Worm (Caenorhabditis elegans): Measurements from ENCODE around the gene C14B1.8.

The C14B1.8 gene

ce11 chrIII:3764043-3764442, 44.6 kb upstream of the C14B1.8 start (continued):
- TF ChIP-seq nhr-85 (tag) (no peak), egl-13 (tag; optimal IDR thresholded peaks at IDR 0.05) (no peak), hlh-4 (tag; optimal IDR thresholded peaks at IDR 0.05) (no peak)

- TF ChIP-seq fkh-8 (tag; optimal IDR thresholded peaks at IDR 0.05) (peak; percentile 21), pax-3 (tag; optimal IDR thresholded peaks at IDR 0.05) (peak; percentile 12), tlp-1 (tag; optimal IDR thresholded peaks at IDR 0.05) (no peak), ceh-90 (tag; optimal IDR thresholded peaks at IDR 0.05) (no peak), dsc-1 (tag; optimal IDR thresholded peaks at IDR 0.05) (peak; percentile 72)
Observed at ce11 chrIII:3759312-3759711, 39.8 kb upstream of the C14B1.8 start, which contains the start of gene arcp-1. arcp-1 (minus strand) TSS chrIII:3759412.

- TF ChIP-seq ceh-8 (GFP tag; optimal IDR thresholded peaks at IDR 0.05), result no peak
- no peak for TF ChIP-seq pag-3 (tag; optimal IDR thresholded peaks at IDR 0.05; ENCODE audit: borderline replicate concordance, insufficient read depth)
- no peak for TF ChIP-seq mdl-1 (tag; optimal IDR thresholded peaks at IDR 0.05)
- no peak for TF ChIP-seq irx-1 (tag; optimal IDR thresholded peaks at IDR 0.05)
- no peak for TF ChIP-seq unc-30 (tag; optimal IDR thresholded peaks at IDR 0.05)
- TF ChIP-seq nhr-28 (tag; optimal IDR thresholded peaks at IDR 0.05), result no peak
- TF ChIP-seq jun-1 (tag; optimal IDR thresholded peaks at IDR 0.05), result no peak
- TF ChIP-seq sox-4 (tag; optimal IDR thresholded peaks at IDR 0.05), result no peak
- no peak for TF ChIP-seq sptf-1 (tag; optimal IDR thresholded peaks at IDR 0.05)
- no peak for TF ChIP-seq tbx-2 (tag; optimal IDR thresholded peaks at IDR 0.05)
- no peak for TF ChIP-seq fos-1 (tag; optimal IDR thresholded peaks at IDR 0.05)
Observed at ce11 chrIII:3745138-3745537, 25.7 kb upstream of the C14B1.8 start, which contains the start of gene lin-48. lin-48 (plus strand) TSS chrIII:3745438.

ce11 chrIII:3743367-3743766, 23.9 kb upstream of the C14B1.8 start:
- no peak for TF ChIP-seq unc-98 (GFP tag; IDR thresholded peaks at IDR 0.05)

ce11 chrIII:3742090-3742489, 22.6 kb upstream of the C14B1.8 start:
- TF ChIP-seq fos-1 (tag; optimal IDR thresholded peaks at IDR 0.05) (no peak), fkh-4 (tag; optimal IDR thresholded peaks at IDR 0.05; ENCODE audit: borderline replicate concordance) (no peak), sup-37 (GFP tag; optimal IDR thresholded peaks at IDR 0.05) (no peak)

ce11 chrIII:3738331-3738730, 18.9 kb upstream of the C14B1.8 start:
- TF ChIP-seq sox-4 (tag; optimal IDR thresholded peaks at IDR 0.05), result no peak
- no peak for TF ChIP-seq mep-1 (tag; optimal IDR thresholded peaks at IDR 0.05)
- no peak for TF ChIP-seq nhr-11 (tag; optimal IDR thresholded peaks at IDR 0.05)
- no peak for TF ChIP-seq hlh-17 (GFP tag; optimal IDR thresholded peaks at IDR 0.05; ENCODE audit: borderline replicate concordance)
- no peak for TF ChIP-seq nhr-76 (tag; optimal IDR thresholded peaks at IDR 0.05)
- no peak for TF ChIP-seq ztf-4 (tag; optimal IDR thresholded peaks at IDR 0.05)
- no peak for TF ChIP-seq lin-14 (GFP tag; optimal IDR thresholded peaks at IDR 0.05)
- no peak for TF ChIP-seq lin-35 (GFP tag; optimal IDR thresholded peaks at IDR 0.05)
- no peak for TF ChIP-seq mdl-1 (tag; optimal IDR thresholded peaks at IDR 0.05)
- TF ChIP-seq ama-1 (optimal IDR thresholded peaks at IDR 0.05), result no peak
- TF ChIP-seq fkh-10 (GFP tag; optimal IDR thresholded peaks at IDR 0.05), result no peak
- no peak for TF ChIP-seq lsy-2 (tag; optimal IDR thresholded peaks at IDR 0.05)
- TF ChIP-seq nhr-85 (tag), result no peak
- no peak for TF ChIP-seq lir-3 (tag; optimal IDR thresholded peaks at IDR 0.05; ENCODE audit: poor library complexity)
- no peak for TF ChIP-seq elt-2 (tag; optimal IDR thresholded peaks at IDR 0.05)
- TF ChIP-seq isw-1 (GFP tag; IDR thresholded peaks at IDR 0.05), result no peak
- no peak for TF ChIP-seq unc-130 (tag; optimal IDR thresholded peaks at IDR 0.05)
- TF ChIP-seq ceh-90 (tag; optimal IDR thresholded peaks at IDR 0.05), result no peak
- no peak for TF ChIP-seq ceh-8 (GFP tag; optimal IDR thresholded peaks at IDR 0.05)
- no peak for TF ChIP-seq pax-3 (tag; optimal IDR thresholded peaks at IDR 0.05)

Measured in whole organism, L1 larva.